Fruit fly (Drosophila melanogaster): ENCODE data around the gene CG32365.

Gene CG32365

dm6 chr3L:7858325-7859114, 10.3 kb upstream of the CG32365 start (continued):
- TF ChIP-seq NC2α (GFP tag; optimal IDR thresholded peaks at IDR 0.05) (peak; percentile 7), exex (tag; optimal IDR thresholded peaks at IDR 0.05) (peak; percentile 22), CG1233 (GFP tag; optimal IDR thresholded peaks at IDR 0.05) (peak; percentile 14), CG13287 (GFP tag; IDR thresholded peaks at IDR 0.05; ENCODE audit: partially characterized antibody) (no peak), CG1647 (GFP tag; optimal IDR thresholded peaks at IDR 0.05) (no peak), CG18011 (GFP tag; optimal IDR thresholded peaks at IDR 0.05) (no peak), CG15479 (GFP tag; optimal IDR thresholded peaks at IDR 0.05) (peak; percentile 72), seq (GFP tag; IDR thresholded peaks at IDR 0.05) (peak; percentile 26; the same call in 1 of the 2 replicates), Kr (GFP tag; optimal IDR thresholded peaks at IDR 0.05) (peak; percentile 27), CG8290 (GFP tag; optimal IDR thresholded peaks at IDR 0.05) (no peak), CG8290 (tag; optimal IDR thresholded peaks at IDR 0.05) (peak in 1 of 2 experiments; percentile 11), kni (GFP tag; optimal IDR thresholded peaks at IDR 0.05) (peak; percentile 22), grn (GFP tag; optimal IDR thresholded peaks at IDR 0.05) (peak; percentile 66), gem (tag; optimal IDR thresholded peaks at IDR 0.05) (no peak), Gsc (GFP tag; IDR thresholded peaks at IDR 0.05) (no peak), CG10543 (GFP tag; optimal IDR thresholded peaks at IDR 0.05) (peak; percentile 39), D (optimal IDR thresholded peaks at IDR 0.05) (no peak), D (GFP tag; optimal IDR thresholded peaks at IDR 0.05) (no peak), pnt (GFP tag; optimal IDR thresholded peaks at IDR 0.05) (no peak), CG5245 (GFP tag; optimal IDR thresholded peaks at IDR 0.05) (no peak), CG12769 (tag; optimal IDR thresholded peaks at IDR 0.05) (peak; percentile 34), CG18619 (GFP tag; optimal IDR thresholded peaks at IDR 0.05) (no peak), CG7271 (tag; optimal IDR thresholded peaks at IDR 0.05) (no peak), Sox102F (GFP tag; optimal IDR thresholded peaks at IDR 0.05) (no peak), Dbx (GFP tag; IDR thresholded peaks at IDR 0.05) (no peak), CG43689 (GFP tag; IDR thresholded peaks at IDR 0.05) (no peak), corto (GFP tag; optimal IDR thresholded peaks at IDR 0.05) (no peak), CG3407 (GFP tag; optimal IDR thresholded peaks at IDR 0.05) (no peak), chn (GFP tag; optimal IDR thresholded peaks at IDR 0.05) (no peak), ATbp (GFP tag; optimal IDR thresholded peaks at IDR 0.05) (peak; percentile 7), cg (GFP tag; optimal IDR thresholded peaks at IDR 0.05) (peak; percentile 62), CG17361 (GFP tag; IDR thresholded peaks at IDR 0.05) (no peak), CG2116 (GFP tag; optimal IDR thresholded peaks at IDR 0.05) (peak; percentile 26), stwl (tag; optimal IDR thresholded peaks at IDR 0.05) (no peak), CG2875 (GFP tag; optimal IDR thresholded peaks at IDR 0.05) (no peak), crp (GFP tag; optimal IDR thresholded peaks at IDR 0.05) (no peak), CG33557 (GFP tag; optimal IDR thresholded peaks at IDR 0.05) (peak; percentile 33), zf30C (GFP tag; optimal IDR thresholded peaks at IDR 0.05) (no peak), CG15073 (GFP tag; optimal IDR thresholded peaks at IDR 0.05) (no peak), Med (GFP tag) (peak; percentile 68), YL-1 (GFP tag; optimal IDR thresholded peaks at IDR 0.05) (no peak), CG12659 (GFP tag; optimal IDR thresholded peaks at IDR 0.05) (no peak), grau (tag; optimal IDR thresholded peaks at IDR 0.05) (no peak), nom (GFP tag; optimal IDR thresholded peaks at IDR 0.05) (no peak), CG12155 (GFP tag; optimal IDR thresholded peaks at IDR 0.05) (no peak), CG6254 (GFP tag; optimal IDR thresholded peaks at IDR 0.05) (peak; percentile 13), HLHmδ (GFP tag; optimal IDR thresholded peaks at IDR 0.05) (no peak), CG15601 (tag; optimal IDR thresholded peaks at IDR 0.05) (peak; percentile 13), CG7357 (GFP tag; IDR thresholded peaks at IDR 0.05) (no peak)

Measured in whole organism, embryonic.